Worm (Caenorhabditis elegans): ENCODE results near the gene F56C3.1.
"Not testable (repeated sequence)": the region's sequence is repeated elsewhere in the genome, so short reads cannot be mapped to it uniquely, and the experiment has no call there.

F56C3.1 gene

ce11 chrX:1383546-1383945, 3.6 kb upstream of the F56C3.1 start:
- TF ChIP-seq hmbx-1 (tag; optimal IDR thresholded peaks at IDR 0.05) = no peak
- no peak for TF ChIP-seq sea-1 (GFP tag; conservative IDR thresholded peaks at IDR 0.05)

- TF ChIP-seq F13C5.2 (tag; optimal IDR thresholded peaks at IDR 0.05) (no peak), ets-7 (tag; optimal IDR thresholded peaks at IDR 0.05) (no peak)
Measured at ce11 chrX:1384538-1384937, 2.6 kb upstream of the F56C3.1 start, which contains the start of gene F56C3.8. Gene F56C3.8 (minus strand): TSS chrX:1384638.

- TF ChIP-seq ets-7 (tag; optimal IDR thresholded peaks at IDR 0.05) = no peak
- TF ChIP-seq aly-1 (tag; optimal IDR thresholded peaks at IDR 0.05) = no peak
- no peak for TF ChIP-seq hmbx-1 (tag; optimal IDR thresholded peaks at IDR 0.05)
- no peak for TF ChIP-seq ceh-36 (tag; optimal IDR thresholded peaks at IDR 0.05)
- no peak for TF ChIP-seq B0310.2 (tag; optimal IDR thresholded peaks at IDR 0.05)
- TF ChIP-seq ceh-13 (GFP tag; optimal IDR thresholded peaks at IDR 0.05) = no peak
- no peak for TF ChIP-seq hnd-1 (tag; optimal IDR thresholded peaks at IDR 0.05)
- no peak for TF ChIP-seq ama-1 (optimal IDR thresholded peaks at IDR 0.05)
- no peak for TF ChIP-seq sea-1 (GFP tag; conservative IDR thresholded peaks at IDR 0.05)
- no peak for TF ChIP-seq scrt-1 (GFP tag; IDR thresholded peaks at IDR 0.05)
- TF ChIP-seq tbx-37 (GFP tag; conservative IDR thresholded peaks at IDR 0.05) = no peak
Measured at ce11 chrX:1389382-1389983, 2.4 kb downstream of the F56C3.1 start.

ce11 chrX:1393891-1394290, 6.8 kb downstream of the F56C3.1 start, which contains the start of gene F56C3.9:
Gene F56C3.9 (minus strand): TSS chrX:1393991.
- TF ChIP-seq B0310.2 (tag; optimal IDR thresholded peaks at IDR 0.05) = no peak
- TF ChIP-seq tbx-37 (GFP tag; conservative IDR thresholded peaks at IDR 0.05) = no peak
- no peak for TF ChIP-seq tra-4 (tag; optimal IDR thresholded peaks at IDR 0.05)
- TF ChIP-seq ceh-13 (GFP tag; optimal IDR thresholded peaks at IDR 0.05) = no peak
- no peak for TF ChIP-seq aly-1 (tag; optimal IDR thresholded peaks at IDR 0.05)

- no peak for TF ChIP-seq aly-1 (tag; optimal IDR thresholded peaks at IDR 0.05)
- TF ChIP-seq tbx-11 (GFP tag; IDR thresholded peaks at IDR 0.05) = no peak
- TF ChIP-seq hnd-1 (tag; optimal IDR thresholded peaks at IDR 0.05) = no peak
- no peak for TF ChIP-seq flt-1 (GFP tag; IDR thresholded peaks at IDR 0.05)
- TF ChIP-seq B0310.2 (tag; optimal IDR thresholded peaks at IDR 0.05) = no peak
- no peak for TF ChIP-seq scrt-1 (GFP tag; IDR thresholded peaks at IDR 0.05)
- TF ChIP-seq ceh-13 (GFP tag; optimal IDR thresholded peaks at IDR 0.05) = no peak
- TF ChIP-seq hmg-4 (GFP tag; optimal IDR thresholded peaks at IDR 0.05) = no peak
Measured at ce11 chrX:1394437-1394836, 7.3 kb downstream of the F56C3.1 start.

ce11 chrX:1395793-1396192, 8.7 kb downstream of the F56C3.1 start:
- TF ChIP-seq hmg-4 (GFP tag; optimal IDR thresholded peaks at IDR 0.05) (no peak), pes-1 (GFP tag; IDR thresholded peaks at IDR 0.05) (no peak), sea-1 (GFP tag; conservative IDR thresholded peaks at IDR 0.05) (no peak), ets-7 (tag; optimal IDR thresholded peaks at IDR 0.05) (no peak), scrt-1 (GFP tag; IDR thresholded peaks at IDR 0.05) (no peak)

- no peak for TF ChIP-seq sea-1 (GFP tag; conservative IDR thresholded peaks at IDR 0.05)
- no peak for TF ChIP-seq B0310.2 (tag; optimal IDR thresholded peaks at IDR 0.05)
- TF ChIP-seq scrt-1 (GFP tag; IDR thresholded peaks at IDR 0.05) = no peak
- TF ChIP-seq tbx-37 (GFP tag; conservative IDR thresholded peaks at IDR 0.05) = no peak
- TF ChIP-seq ceh-13 (GFP tag; optimal IDR thresholded peaks at IDR 0.05) = no peak
- no peak for TF ChIP-seq F13C5.2 (tag; optimal IDR thresholded peaks at IDR 0.05)
- TF ChIP-seq hmbx-1 (tag; optimal IDR thresholded peaks at IDR 0.05) = no peak
- TF ChIP-seq ets-7 (tag; optimal IDR thresholded peaks at IDR 0.05) = no peak
- no peak for TF ChIP-seq pes-1 (GFP tag; IDR thresholded peaks at IDR 0.05)
- no peak for TF ChIP-seq hnd-1 (tag; optimal IDR thresholded peaks at IDR 0.05)
Measured at ce11 chrX:1397516-1397915, 10.4 kb downstream of the F56C3.1 start, which contains the start of gene H39E20.1. Gene H39E20.1 (minus strand): TSS chrX:1397616.

ce11 chrX:1401259-1401658, 14.1 kb downstream of the F56C3.1 start, which contains the start of gene ZK402.5:
Gene ZK402.5 (minus strand): TSS chrX:1401359.
- TF ChIP-seq tbx-11 (GFP tag; IDR thresholded peaks at IDR 0.05) (no peak), tra-4 (tag; optimal IDR thresholded peaks at IDR 0.05) (no peak), sea-1 (GFP tag; conservative IDR thresholded peaks at IDR 0.05) (no peak), pes-1 (GFP tag; IDR thresholded peaks at IDR 0.05) (no peak), aly-1 (tag; optimal IDR thresholded peaks at IDR 0.05) (no peak), ceh-13 (GFP tag; optimal IDR thresholded peaks at IDR 0.05) (no peak), flt-1 (GFP tag; IDR thresholded peaks at IDR 0.05) (no peak), hmg-4 (GFP tag; optimal IDR thresholded peaks at IDR 0.05) (no peak)

- TF ChIP-seq ceh-13 (GFP tag; optimal IDR thresholded peaks at IDR 0.05); B0310.2 (tag; optimal IDR thresholded peaks at IDR 0.05); ceh-36 (tag; optimal IDR thresholded peaks at IDR 0.05): not testable (repeated sequence)
Measured at ce11 chrX:1403444-1403843, 16.3 kb downstream of the F56C3.1 start, which contains the start of gene ZK402.2. Gene ZK402.2 (plus strand): TSS chrX:1403744.

Data from whole organism, early embryonic.